Fruit fly (Drosophila melanogaster) whole organism, embryonic: ENCODE measurements around the gene apolpp.

Source experiments
- Adf1 ChIP-seq: fragments of 200-800 bp; sonication (Bioruptor generic); IDR thresholded peaks from 2 replicates; pipeline ENCODE4 v1.3.6; 2022; ENCODE audit warnings: missing biosample characterization, missing genetic modification characterization
- CG10267 ChIP-seq: fragments of 200-800 bp; sonication (Bioruptor generic); optimal IDR thresholded peaks from 2 replicates; lab custom pipeline; 2018; ENCODE audit warnings: missing biosample characterization, mild to moderate bottlenecking, missing genetic modification characterization, moderate library complexity
- CG12104 ChIP-seq: fragments of 200-800 bp; sonication (Bioruptor generic); optimal IDR thresholded peaks from 3 replicates; lab custom pipeline; 2016; ENCODE audit warnings: missing biosample characterization, missing genetic modification characterization
- CG14441 ChIP-seq: fragments of 200-800 bp; sonication (Bioruptor generic); IDR thresholded peaks from 2 replicates; pipeline ENCODE4 v1.3.6; 2022; ENCODE audit warnings: missing biosample characterization, missing genetic modification characterization
- CG14667 ChIP-seq: fragments of 200-800 bp; sonication (Bioruptor generic); IDR thresholded peaks from 2 replicates; pipeline ENCODE4 v1.3.6; 2022; ENCODE audit warnings: missing biosample characterization, missing genetic modification characterization
- CG14710 ChIP-seq: fragments of 200-800 bp; sonication (Bioruptor generic); optimal IDR thresholded peaks from 3 replicates; lab custom pipeline; 2019; ENCODE audit warnings: missing biosample characterization, mild to moderate bottlenecking, missing genetic modification characterization, moderate library complexity
- CG14965 ChIP-seq: fragments of 200-800 bp; sonication (Bioruptor generic); optimal IDR thresholded peaks from 2 replicates; lab custom pipeline; 2016; ENCODE audit warnings: missing biosample characterization, missing genetic modification characterization, borderline replicate concordance
- CG15479 ChIP-seq: fragments of 200-800 bp; sonication (Bioruptor generic); optimal IDR thresholded peaks from 3 replicates; lab custom pipeline; 2019; ENCODE audit warnings: missing biosample characterization, mild to moderate bottlenecking, missing genetic modification characterization, moderate library complexity
- CG15601 ChIP-seq: fragments of 200-800 bp; sonication (Bioruptor generic); optimal IDR thresholded peaks from 3 replicates; lab custom pipeline; 2019; ENCODE audit warnings: missing biosample characterization, mild to moderate bottlenecking, missing genetic modification characterization, moderate library complexity
- CG16863 ChIP-seq: fragments of 200-800 bp; sonication (Bioruptor generic); optimal IDR thresholded peaks from 3 replicates; lab custom pipeline; 2016; ENCODE audit warnings: missing biosample characterization, missing genetic modification characterization
- CG2116 ChIP-seq: fragments of 200-800 bp; sonication (Bioruptor generic); optimal IDR thresholded peaks from 3 replicates; lab custom pipeline; 2018; ENCODE audit warnings: missing biosample characterization, mild to moderate bottlenecking, missing genetic modification characterization
- CG2678 ChIP-seq: fragments of 200-800 bp; sonication (Bioruptor generic); optimal IDR thresholded peaks from 3 replicates; lab custom pipeline; 2019; ENCODE audit warnings: missing biosample characterization, mild to moderate bottlenecking, missing genetic modification characterization, moderate library complexity
- CG2712 ChIP-seq: fragments of 200-800 bp; optimal IDR thresholded peaks from 3 replicates; lab custom pipeline; 2019; ENCODE audit warnings: missing biosample characterization, mild to moderate bottlenecking, missing genetic modification characterization, moderate library complexity
- CG2875 ChIP-seq: fragments of 200-800 bp; sonication (Bioruptor generic); optimal IDR thresholded peaks from 2 replicates; lab custom pipeline; 2017; ENCODE audit warnings: missing biosample characterization, mild to moderate bottlenecking, missing genetic modification characterization, missing genetic modification reagents
- CG30020 ChIP-seq: fragments of 200-800 bp; optimal IDR thresholded peaks from 2 replicates; lab custom pipeline; 2019; ENCODE audit warnings: missing biosample characterization, mild to moderate bottlenecking, missing genetic modification characterization, moderate library complexity
- CG3407 ChIP-seq: fragments of 200-800 bp; sonication (Bioruptor generic); optimal IDR thresholded peaks from 2 replicates; lab custom pipeline; 2018; ENCODE audit warnings: missing biosample characterization, mild to moderate bottlenecking, missing genetic modification characterization
- CG34422 ChIP-seq: fragments of 200-800 bp; sonication (Bioruptor generic); IDR thresholded peaks from 3 replicates; pipeline ENCODE4 v1.3.6; 2022; ENCODE audit warnings: missing biosample characterization, missing genetic modification characterization
- CG4854 ChIP-seq: fragments of 200-800 bp; sonication (Bioruptor generic); optimal IDR thresholded peaks from 2 replicates; lab custom pipeline; 2016; ENCODE audit warnings: missing biosample characterization, missing genetic modification characterization, inconsistent platforms
- CG5953 ChIP-seq: fragments of 200-800 bp; sonication (Bioruptor generic); IDR thresholded peaks from 2 replicates; pipeline ENCODE4 v1.3.6; 2022; ENCODE audit warnings: missing biosample characterization, missing genetic modification characterization
- CG6854 ChIP-seq: fragments of 200-800 bp; sonication (Bioruptor generic); optimal IDR thresholded peaks from 3 replicates; lab custom pipeline; 2017; ENCODE audit warnings: missing biosample characterization, mild to moderate bottlenecking, missing genetic modification characterization
- CG7372 ChIP-seq: fragments of 200-800 bp; sonication (Bioruptor generic); IDR thresholded peaks from 2 replicates; pipeline ENCODE4 v1.3.6; 2022; ENCODE audit warnings: missing biosample characterization, missing genetic modification characterization
- CG9215 ChIP-seq: fragments of 200-800 bp; sonication (Bioruptor generic); IDR thresholded peaks from 2 replicates; pipeline ENCODE4 v1.3.6; 2022; ENCODE audit warnings: missing biosample characterization, missing genetic modification characterization
- Camta ChIP-seq: fragments of 200-800 bp; sonication (Bioruptor generic); optimal IDR thresholded peaks from 2 replicates; lab custom pipeline; 2016; ENCODE audit warnings: missing biosample characterization, missing genetic modification characterization
- Chrac-16 ChIP-seq: fragments of 200-800 bp; sonication (Bioruptor generic); optimal IDR thresholded peaks from 3 replicates; lab custom pipeline; 2016; ENCODE audit warnings: missing biosample characterization, missing genetic modification characterization
- CoRest ChIP-seq: fragments of 200-800 bp; sonication (Bioruptor generic); optimal IDR thresholded peaks from 3 replicates; lab custom pipeline; 2018; ENCODE audit warnings: missing biosample characterization, mild to moderate bottlenecking, missing genetic modification characterization, moderate library complexity
- Dfd ChIP-seq, 2 experiments: fragments of >200 bp; optimal IDR thresholded peaks; 2 replicates each; lab custom pipeline; 2017; ENCODE audit warnings: missing biosample characterization in 2 of 2, missing genetic modification characterization in 2 of 2
- Dp ChIP-seq: fragments of 200-800 bp; sonication (Bioruptor generic); optimal IDR thresholded peaks from 2 replicates; lab custom pipeline; 2018; ENCODE audit warnings: missing biosample characterization, mild to moderate bottlenecking, missing genetic modification characterization, moderate library complexity
- H15 ChIP-seq: fragments of 200-800 bp; sonication (Bioruptor generic); IDR thresholded peaks from 3 replicates; pipeline ENCODE4 v1.3.6; 2022; ENCODE audit warnings: missing biosample characterization, missing genetic modification characterization
- MESR4 ChIP-seq: fragments of 200-800 bp; sonication (Bioruptor generic); optimal IDR thresholded peaks from 2 replicates; lab custom pipeline; 2018; ENCODE audit warnings: missing biosample characterization, mild to moderate bottlenecking, missing genetic modification characterization, moderate library complexity
- Max ChIP-seq: fragments of 200-800 bp; sonication (Bioruptor generic); optimal IDR thresholded peaks from 2 replicates; lab custom pipeline; 2016; ENCODE audit warnings: missing biosample characterization, mild to moderate bottlenecking, missing genetic modification characterization
- Myb ChIP-seq: fragments of 200-800 bp; sonication (Bioruptor generic); optimal IDR thresholded peaks from 2 replicates; lab custom pipeline; 2016; ENCODE audit warnings: missing biosample characterization, missing genetic modification characterization
- NFAT ChIP-seq: fragments of 200-800 bp; sonication (Bioruptor generic); IDR thresholded peaks from 2 replicates; pipeline ENCODE4 v1.3.6; 2022; ENCODE audit warnings: missing biosample characterization, missing genetic modification characterization
- Sin3A ChIP-seq: fragments of >200 bp; optimal IDR thresholded peaks from 2 replicates; lab custom pipeline; 2018
- Trl ChIP-seq, 3 experiments: fragments of >200 bp in 2 of 3; fragments of 200-800 bp in 1 of 3; sonication (Bioruptor generic) in 1 of 3; optimal IDR thresholded peaks; 2 replicates in 1 of 3; 3 replicates in 2 of 3; lab custom pipeline; 2016 to 2017; ENCODE audit warnings: missing biosample characterization in 1 of 3, missing genetic modification characterization in 1 of 3
- abd-A ChIP-seq: fragments of 200-800 bp; sonication (Bioruptor generic); optimal IDR thresholded peaks from 3 replicates; lab custom pipeline; 2019; ENCODE audit warnings: missing biosample characterization, mild to moderate bottlenecking, missing genetic modification characterization, moderate library complexity
- ac ChIP-seq: fragments of 200-800 bp; sonication (Bioruptor generic); optimal IDR thresholded peaks from 3 replicates; lab custom pipeline; 2017; ENCODE audit warnings: missing biosample characterization, mild to moderate bottlenecking, missing genetic modification characterization
- ap ChIP-seq: fragments of 200-800 bp; sonication (Bioruptor generic); IDR thresholded peaks from 2 replicates; pipeline ENCODE4 v1.3.6; 2022; ENCODE audit warnings: missing biosample characterization, missing genetic modification characterization
- crc ChIP-seq: fragments of 200-800 bp; sonication (Bioruptor generic); optimal IDR thresholded peaks from 2 replicates; lab custom pipeline; 2016; ENCODE audit warnings: missing biosample characterization, missing genetic modification characterization
- fd3F ChIP-seq: fragments of 200-800 bp; sonication (Bioruptor generic); optimal IDR thresholded peaks from 2 replicates; lab custom pipeline; 2018; ENCODE audit warnings: missing biosample characterization, mild to moderate bottlenecking, missing genetic modification characterization, moderate library complexity
- hkb ChIP-seq, 2 experiments: fragments of 200-800 bp in 1 of 2; fragments of >200 bp in 1 of 2; sonication (Bioruptor generic) in 1 of 2; IDR thresholded peaks in 1 of 2; optimal IDR thresholded peaks in 1 of 2; 2 replicates each; pipeline versions ENCODE4 v1.3.6 to Lab custom; 2017 to 2022; ENCODE audit warnings: missing biosample characterization in 1 of 2, missing genetic modification characterization in 1 of 2
- kni ChIP-seq: fragments of 200-800 bp; sonication (Bioruptor generic); optimal IDR thresholded peaks from 3 replicates; lab custom pipeline; 2017; ENCODE audit warnings: mild to moderate bottlenecking, missing biosample characterization, missing genetic modification reagents, missing genetic modification characterization
- lola ChIP-seq, 3 experiments: fragments of >200 bp in 2 of 3; fragments of 200-800 bp in 1 of 3; sonication (Bioruptor generic) in 1 of 3; optimal IDR thresholded peaks; 2 replicates each; lab custom pipeline; 2017 to 2019; ENCODE audit warnings: missing biosample characterization in 3 of 3, missing genetic modification characterization in 3 of 3, mild to moderate bottlenecking in 1 of 3, moderate library complexity in 1 of 3
- p53 ChIP-seq: fragments of 200-800 bp; sonication (Bioruptor generic); optimal IDR thresholded peaks from 2 replicates; lab custom pipeline; 2016; ENCODE audit warnings: missing biosample characterization, missing genetic modification characterization
- pho ChIP-seq: fragments of 200-800 bp; sonication (Bioruptor generic); optimal IDR thresholded peaks from 2 replicates; lab custom pipeline; 2016; ENCODE audit warnings: missing biosample characterization, missing genetic modification characterization
- psq ChIP-seq: fragments of 200-800 bp; sonication (Bioruptor generic); optimal IDR thresholded peaks from 2 replicates; lab custom pipeline; 2017; ENCODE audit warnings: missing biosample characterization, missing genetic modification characterization
- pzg ChIP-seq: fragments of 200-800 bp; sonication (Bioruptor generic); optimal IDR thresholded peaks from 3 replicates; lab custom pipeline; 2018; ENCODE audit warnings: missing biosample characterization, mild to moderate bottlenecking, missing genetic modification characterization, moderate library complexity
- ro ChIP-seq: fragments of 200-800 bp; sonication (Bioruptor generic); IDR thresholded peaks from 2 replicates; pipeline ENCODE4 v1.3.6; 2022; ENCODE audit warnings: missing biosample characterization, missing genetic modification characterization
- sisA ChIP-seq: fragments of 200-800 bp; sonication (Bioruptor generic); IDR thresholded peaks from 2 replicates; pipeline ENCODE4 v1.3.6; 2022; ENCODE audit warnings: missing biosample characterization, missing genetic modification characterization
- slp2 ChIP-seq: fragments of 200-800 bp; sonication (Bioruptor generic); optimal IDR thresholded peaks from 2 replicates; lab custom pipeline; 2016; ENCODE audit warnings: missing biosample characterization, missing genetic modification characterization
- so ChIP-seq: fragments of 200-800 bp; sonication (Bioruptor generic); IDR thresholded peaks from 3 replicates; pipeline ENCODE4 v1.3.6; 2022; ENCODE audit warnings: missing biosample characterization, missing genetic modification characterization
- zen2 ChIP-seq: fragments of 200-800 bp; sonication (Bioruptor generic); IDR thresholded peaks from 3 replicates; pipeline ENCODE4 v1.3.6; 2022; ENCODE audit warnings: missing biosample characterization, missing genetic modification characterization; ENCODE audit not compliant: partially characterized antibody

apolpp gene

dm6 chr4:1051271-1051670 lies 9.5 kb upstream of the apolpp start (continued):
- TF ChIP-seq CG15479 (GFP tag; lab: Kevin White, UChicago) (no peak), slp2 (GFP tag; lab: Kevin White, UChicago) (no peak), Trl (optimal IDR thresholded peaks at IDR 0.05; lab: Kevin White, UChicago) (no peak), Trl (GFP tag; optimal IDR thresholded peaks at IDR 0.05; lab: Kevin White, UChicago) (no peak), Chrac-16 (GFP tag; lab: Kevin White, UChicago) (no peak), Sin3A (lab: Kevin White, UChicago) (no peak), CG16863 (GFP tag; lab: Kevin White, UChicago) (no peak), sisA (no peak), ro (GFP tag; lab: Robert Waterston, UW) (no peak), H15 (no peak), CG9215 (GFP tag; lab: Robert Waterston, UW) (no peak), Camta (GFP tag; lab: Kevin White, UChicago) (no peak), Adf1 (GFP tag; lab: Robert Waterston, UW) (no peak), zen2 (GFP tag; lab: Robert Waterston, UW) (no peak), crc (GFP tag; lab: Kevin White, UChicago) (no peak), psq (no peak), CG14667 (GFP tag; lab: Robert Waterston, UW) (no peak), ac (no peak), CG12104 (no peak), CG2678 (tag; lab: Kevin White, UChicago) (no peak), CG4854 (no peak), CG14965 (no peak), Myb (no peak), CG30020 (peak; percentile 100), CG7372 (GFP tag; lab: Robert Waterston, UW) (no peak), CG2116 (GFP tag; lab: Kevin White, UChicago) (peak; percentile 57), fd3F (no peak), CG15601 (tag; lab: Kevin White, UChicago) (peak; percentile 55), hkb (optimal IDR thresholded peaks at IDR 0.05; lab: Kevin White, UChicago) (no peak), hkb (GFP tag; IDR thresholded peaks at IDR 0.05; lab: Robert Waterston, UW) (no peak), so (GFP tag; lab: Robert Waterston, UW) (no peak), lola (GFP tag; optimal IDR thresholded peaks at IDR 0.05; lab: Kevin White, UChicago) (peak in 1 of 3 experiments; percentile 24), CG2875 (no peak), CG3407 (GFP tag; lab: Kevin White, UChicago) (no peak), CG34422 (no peak), CG5953 (no peak), abd-A (tag; lab: Kevin White, UChicago) (no peak), Max (GFP tag; lab: Kevin White, UChicago) (no peak), Dfd (GFP tag; optimal IDR thresholded peaks at IDR 0.05; lab: Kevin White, UChicago) (no peak), CG2712 (tag; lab: Kevin White, UChicago) (peak; percentile 42), CoRest (tag; lab: Kevin White, UChicago) (no peak), NFAT (GFP tag; lab: Robert Waterston, UW) (no peak), ap (GFP tag; lab: Robert Waterston, UW) (no peak), pho (GFP tag; lab: Kevin White, UChicago) (no peak), CG14441 (GFP tag; lab: Robert Waterston, UW) (no peak), CG10267 (tag; lab: Kevin White, UChicago) (peak; percentile 16), CG14710 (tag; lab: Kevin White, UChicago) (peak; percentile 63), kni (no peak), Dp (GFP tag; lab: Kevin White, UChicago) (no peak), MESR4 (peak; percentile 64), p53 (peak; percentile 60), pzg (peak; percentile 75), CG6854 (GFP tag; lab: Kevin White, UChicago) (no peak)
